Worm (Caenorhabditis elegans): Measurements from ENCODE around the gene rab-30.

Gene rab-30

ce11 chrIII:10533310-10533709, 27.1 kb upstream of the rab-30 start (continued):
- TF ChIP-seq F49E8.2 (tag; optimal IDR thresholded peaks at IDR 0.05; ENCODE audit: borderline replicate concordance) (no peak), nhr-6 (tag; optimal IDR thresholded peaks at IDR 0.05) (peak; percentile 58), ces-1 (GFP tag; optimal IDR thresholded peaks at IDR 0.05) (no peak), mdl-1 (tag; optimal IDR thresholded peaks at IDR 0.05) (peak; percentile 10 to 85), egl-43 (GFP tag; IDR thresholded peaks at IDR 0.05) (no peak), nhr-76 (tag; optimal IDR thresholded peaks at IDR 0.05) (no peak), nhr-102 (tag; optimal IDR thresholded peaks at IDR 0.05) (peak; percentile 44), dmd-6 (GFP tag; IDR thresholded peaks at IDR 0.05) (peak; percentile 94), T26A8.4 (GFP tag; IDR thresholded peaks at IDR 0.05) (0 out of 2 replicates have a peak, but pooled peaks have one; percentile 33), nhr-48 (tag; optimal IDR thresholded peaks at IDR 0.05) (peak; percentile 69), skn-1 (tag; optimal IDR thresholded peaks at IDR 0.05) (no peak), Y75B8A.6 (GFP tag; IDR thresholded peaks at IDR 0.05) (no peak), fkh-10 (GFP tag; optimal IDR thresholded peaks at IDR 0.05) (no peak), unc-130 (GFP tag; optimal IDR thresholded peaks at IDR 0.05) (no peak), hmg-1.1 (GFP tag; IDR thresholded peaks at IDR 0.05) (no peak), mep-1 (tag; optimal IDR thresholded peaks at IDR 0.05) (peak; percentile 55), php-3 (GFP tag; IDR thresholded peaks at IDR 0.05) (peak; percentile 48), mxl-3 (GFP tag; optimal IDR thresholded peaks at IDR 0.05) (peak; percentile 87), spr-1 (tag; optimal IDR thresholded peaks at IDR 0.05) (no peak), ceh-82 (tag; optimal IDR thresholded peaks at IDR 0.05) (no peak), hlh-11 (tag; optimal IDR thresholded peaks at IDR 0.05) (peak; percentile 94), daf-16 (GFP tag; optimal IDR thresholded peaks at IDR 0.05) (peak in 1 of 2 experiments; percentile 35), daf-16 (tag; optimal IDR thresholded peaks at IDR 0.05) (peak; percentile 87), zfp-2 (tag; optimal IDR thresholded peaks at IDR 0.05) (no peak), zip-2 (tag; optimal IDR thresholded peaks at IDR 0.05) (no peak), dve-1 (tag; optimal IDR thresholded peaks at IDR 0.05; ENCODE audit: insufficient read depth) (peak; percentile 86), Y105C5A.15 (GFP tag; IDR thresholded peaks at IDR 0.05) (no peak), rbr-2 (tag; optimal IDR thresholded peaks at IDR 0.05) (peak; percentile 7), mdt-29 (GFP tag; IDR thresholded peaks at IDR 0.05) (0 out of 2 replicates have a peak, but pooled peaks have one; percentile 40), ceh-20 (GFP tag; IDR thresholded peaks at IDR 0.05) (0 out of 2 replicates have a peak, but pooled peaks have one; percentile 17), tra-1 (GFP tag; IDR thresholded peaks at IDR 0.05) (peak; percentile 87), nhr-42 (GFP tag; IDR thresholded peaks at IDR 0.05) (no peak), lin-29 (GFP tag; IDR thresholded peaks at IDR 0.05) (no peak), nhr-237 (tag; optimal IDR thresholded peaks at IDR 0.05) (no peak), lim-7 (GFP tag; IDR thresholded peaks at IDR 0.05) (no peak), nhr-28 (tag; optimal IDR thresholded peaks at IDR 0.05) (peak; percentile 94), R02D3.7 (tag; optimal IDR thresholded peaks at IDR 0.05) (no peak), nhr-77 (tag; optimal IDR thresholded peaks at IDR 0.05) (peak; percentile 80), hif-1 (tag; optimal IDR thresholded peaks at IDR 0.05) (peak in 1 of 2 experiments; percentile 84), cey-2 (tag; optimal IDR thresholded peaks at IDR 0.05; ENCODE audit: borderline replicate concordance, insufficient read depth) (no peak), dpl-1 (GFP tag; optimal IDR thresholded peaks at IDR 0.05) (peak; percentile 28)

ce11 chrIII:10534191-10534590, 26.2 kb upstream of the rab-30 start:
- TF ChIP-seq ztf-7 (tag; optimal IDR thresholded peaks at IDR 0.05), result peak; percentile 32
- TF ChIP-seq nhr-77 (tag; optimal IDR thresholded peaks at IDR 0.05), result peak; percentile 28
- no peak for TF ChIP-seq nhr-237 (tag; optimal IDR thresholded peaks at IDR 0.05)
- peak; percentile 12 for TF ChIP-seq nhr-10 (tag; optimal IDR thresholded peaks at IDR 0.05)
- no peak for TF ChIP-seq daf-8 (GFP tag; IDR thresholded peaks at IDR 0.05)
- TF ChIP-seq attf-4 (tag; optimal IDR thresholded peaks at IDR 0.05), result no peak
- TF ChIP-seq dmd-8 (GFP tag; IDR thresholded peaks at IDR 0.05), result no peak
- TF ChIP-seq daf-16 (GFP tag; optimal IDR thresholded peaks at IDR 0.05), result no peak
- peak; percentile 41 for TF ChIP-seq daf-16 (tag; optimal IDR thresholded peaks at IDR 0.05)
- peak; percentile 45 for TF ChIP-seq aha-1 (tag)
- peak; percentile 82 for TF ChIP-seq php-3 (GFP tag; IDR thresholded peaks at IDR 0.05)
- TF ChIP-seq nhr-42 (GFP tag; IDR thresholded peaks at IDR 0.05), result peak; percentile 57; the same call in 1 of the 2 replicates
- TF ChIP-seq hmg-1.1 (GFP tag; IDR thresholded peaks at IDR 0.05), result 0 out of 2 replicates have a peak, but pooled peaks have one; percentile 40
- peak; percentile 71 for TF ChIP-seq set-16 (GFP tag; IDR thresholded peaks at IDR 0.05)
- TF ChIP-seq mxl-2 (GFP tag; conservative IDR thresholded peaks at IDR 0.05), result peak; percentile 73
- TF ChIP-seq lir-3 (tag; optimal IDR thresholded peaks at IDR 0.05), result no peak
- TF ChIP-seq T26A8.4 (GFP tag; IDR thresholded peaks at IDR 0.05), result peak; percentile 42; the same call in 1 of the 2 replicates
- TF ChIP-seq lin-29 (GFP tag; IDR thresholded peaks at IDR 0.05), result no peak
- no peak for TF ChIP-seq lim-7 (GFP tag; IDR thresholded peaks at IDR 0.05)
- TF ChIP-seq pha-4 (GFP tag; IDR thresholded peaks at IDR 0.05), result 0 out of 2 replicates have a peak, but pooled peaks have one; percentile 46
- no peak for TF ChIP-seq pha-4 (tag; optimal IDR thresholded peaks at IDR 0.05)

Measured in whole organism, L4 larva.